Fruit fly (Drosophila melanogaster) ovary, adult (tissue): Measurements from ENCODE around the gene Tango9.
"Not testable (repeated sequence)": the region's sequence is repeated elsewhere in the genome, so short reads cannot be mapped to it uniquely, and the experiment has no call there.

Experiments
- CG17801 ChIP-seq: fragments of 200-800 bp; optimal IDR thresholded peaks from 2 replicates; lab custom pipeline; 2019; ENCODE audit warnings: missing biosample characterization, mild to moderate bottlenecking, missing genetic modification characterization, moderate library complexity; ENCODE audit not compliant: partially characterized antibody

The Tango9 gene

DNA sequence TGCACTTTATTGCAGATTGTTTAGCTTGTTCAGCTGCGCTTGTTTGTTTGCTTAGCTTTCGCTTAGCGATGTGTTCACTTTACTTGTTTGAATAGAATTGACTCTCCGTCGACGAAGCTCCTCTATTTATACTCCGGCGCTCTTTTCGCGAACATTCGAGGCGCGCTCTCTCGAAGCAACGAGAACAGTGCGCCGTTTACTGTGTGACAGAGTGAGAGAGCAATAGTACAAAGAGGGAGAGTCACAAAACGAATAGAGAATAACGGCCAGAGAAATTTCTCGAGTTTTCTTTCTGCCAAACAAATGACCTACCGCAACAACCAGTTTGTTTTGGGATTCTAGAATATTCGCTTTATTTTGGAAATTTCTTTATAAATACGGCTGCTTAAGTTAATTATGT is 18.3 kb downstream of the Tango9 start, which contains the start of gene Hsp70Aa:
TSS of gene Hsp70Aa (minus strand) at position 101 of the 400 bp plus-strand sequence.
- TF ChIP-seq CG17801 (GFP tag; lab: Kevin White, UChicago) = not testable (repeated sequence)

DNA sequence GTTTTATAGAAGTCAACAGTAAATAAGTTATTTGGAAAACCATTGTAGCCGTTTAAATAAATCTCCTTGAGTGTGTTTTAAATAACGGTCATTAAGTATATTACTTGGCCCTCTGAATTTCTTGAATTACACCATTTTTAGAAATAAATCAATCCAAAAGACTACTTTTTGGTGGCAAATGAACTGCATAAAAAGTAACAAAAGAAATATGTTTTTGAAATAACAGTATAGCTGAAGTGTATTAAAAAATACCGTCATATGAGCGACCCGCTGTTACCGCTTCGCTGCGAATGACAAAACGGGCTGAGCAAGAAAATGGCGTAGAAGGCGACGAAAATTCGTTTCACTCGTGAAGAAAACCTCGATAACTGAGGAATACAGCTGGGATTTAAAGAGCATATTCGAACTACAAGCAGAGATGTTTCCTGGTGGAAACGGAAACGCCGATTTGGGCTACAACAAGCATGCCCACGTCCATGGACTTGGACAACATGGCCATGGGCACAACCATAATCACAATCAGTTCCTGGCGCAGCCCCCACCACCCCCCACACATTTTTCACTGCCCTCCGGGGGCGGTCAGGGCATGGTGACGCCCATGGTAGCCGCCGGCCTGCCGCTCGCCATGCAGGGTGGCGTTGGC is 25.2 kb downstream of the Tango9 start, which contains the start of gene CG31211:
TSS of gene CG31211 (plus strand) at position 294 of the 643 bp plus-strand sequence.
- no peak for TF ChIP-seq CG17801 (GFP tag; lab: Kevin White, UChicago)

DNA sequence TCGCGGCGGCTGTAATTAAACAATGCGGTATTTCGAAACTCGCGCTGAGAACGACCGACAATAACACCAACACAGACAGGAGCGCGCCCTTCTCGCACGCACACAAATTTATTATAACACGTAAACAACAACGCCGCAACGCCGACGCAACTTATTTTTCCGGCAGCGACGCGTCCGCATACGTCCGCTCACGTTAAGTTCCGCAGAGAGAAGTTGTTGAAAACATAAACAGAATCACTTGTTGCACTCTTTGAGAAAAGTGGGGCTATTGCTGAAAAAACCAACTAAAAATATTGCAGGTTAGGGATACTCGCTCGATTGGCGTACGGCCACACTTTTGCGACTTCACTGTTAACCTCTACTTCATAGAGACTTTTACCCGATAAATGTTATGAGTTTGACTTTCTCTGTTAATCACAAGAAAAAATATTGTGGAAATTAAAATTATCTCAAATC is 25.8 kb downstream of the Tango9 start, which contains the start of gene Cad87A:
TSS of gene Cad87A (minus strand) at position 227 of the 456 bp plus-strand sequence.
- TF ChIP-seq CG17801 (GFP tag; lab: Kevin White, UChicago) = peak; percentile 55

DNA sequence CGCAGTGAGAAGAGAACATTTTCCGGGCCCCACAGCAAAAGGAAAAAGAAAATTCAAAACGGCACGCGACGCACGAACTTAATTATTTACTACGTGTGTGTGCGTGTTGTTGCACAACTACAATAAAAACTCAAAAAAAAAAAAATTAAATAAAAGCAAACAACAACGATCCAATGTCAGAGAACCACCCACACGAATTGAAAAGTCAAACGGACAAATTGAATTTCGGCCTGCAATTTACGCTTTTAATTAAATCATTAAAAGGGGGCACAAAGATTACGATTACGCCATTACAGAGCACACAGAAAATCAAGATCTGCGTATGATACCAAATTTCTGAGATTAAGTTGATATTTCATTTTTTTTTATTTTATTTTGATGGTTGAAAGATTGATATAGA is 26.8 kb downstream of the Tango9 start:
- TF ChIP-seq CG17801 (GFP tag; lab: Kevin White, UChicago) = no peak

DNA sequence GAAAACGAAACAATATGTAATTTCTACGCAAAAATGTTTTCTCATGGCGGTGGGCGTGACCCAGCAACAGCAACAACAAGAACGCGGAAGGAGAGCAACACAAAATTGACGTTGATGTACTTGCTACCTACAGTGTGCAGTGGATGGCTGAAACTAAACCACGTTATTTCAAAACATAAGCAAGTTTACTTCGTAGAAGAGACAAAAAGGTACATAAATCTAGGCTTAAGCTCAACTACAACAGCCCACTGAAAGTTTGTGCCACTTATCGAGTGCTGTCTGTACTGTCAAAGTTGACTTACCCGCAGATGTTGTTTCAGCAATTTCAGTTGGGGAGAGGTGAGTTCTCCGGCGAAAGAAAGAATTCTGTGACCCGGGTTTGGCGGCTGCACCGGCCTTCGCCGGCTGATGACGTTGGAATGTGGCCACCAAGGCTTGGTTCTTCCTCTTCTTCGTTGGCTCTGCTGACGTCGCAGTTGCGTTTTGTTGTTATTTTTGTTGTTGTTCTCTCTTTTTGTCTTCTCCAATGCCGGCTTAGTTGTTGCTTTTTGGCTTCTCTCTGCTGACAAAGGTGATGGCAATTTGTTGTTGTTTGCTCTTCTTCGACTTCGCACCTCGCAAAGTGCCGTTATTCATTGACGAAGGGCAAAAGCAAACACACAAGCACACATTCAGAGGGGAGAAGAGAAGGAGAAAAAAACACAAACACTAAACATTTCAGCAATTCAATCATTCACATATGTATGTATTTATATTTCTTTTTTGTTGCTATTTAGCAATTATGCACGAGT is 27.4 kb downstream of the Tango9 start:
- no peak for TF ChIP-seq CG17801 (GFP tag; lab: Kevin White, UChicago)

DNA sequence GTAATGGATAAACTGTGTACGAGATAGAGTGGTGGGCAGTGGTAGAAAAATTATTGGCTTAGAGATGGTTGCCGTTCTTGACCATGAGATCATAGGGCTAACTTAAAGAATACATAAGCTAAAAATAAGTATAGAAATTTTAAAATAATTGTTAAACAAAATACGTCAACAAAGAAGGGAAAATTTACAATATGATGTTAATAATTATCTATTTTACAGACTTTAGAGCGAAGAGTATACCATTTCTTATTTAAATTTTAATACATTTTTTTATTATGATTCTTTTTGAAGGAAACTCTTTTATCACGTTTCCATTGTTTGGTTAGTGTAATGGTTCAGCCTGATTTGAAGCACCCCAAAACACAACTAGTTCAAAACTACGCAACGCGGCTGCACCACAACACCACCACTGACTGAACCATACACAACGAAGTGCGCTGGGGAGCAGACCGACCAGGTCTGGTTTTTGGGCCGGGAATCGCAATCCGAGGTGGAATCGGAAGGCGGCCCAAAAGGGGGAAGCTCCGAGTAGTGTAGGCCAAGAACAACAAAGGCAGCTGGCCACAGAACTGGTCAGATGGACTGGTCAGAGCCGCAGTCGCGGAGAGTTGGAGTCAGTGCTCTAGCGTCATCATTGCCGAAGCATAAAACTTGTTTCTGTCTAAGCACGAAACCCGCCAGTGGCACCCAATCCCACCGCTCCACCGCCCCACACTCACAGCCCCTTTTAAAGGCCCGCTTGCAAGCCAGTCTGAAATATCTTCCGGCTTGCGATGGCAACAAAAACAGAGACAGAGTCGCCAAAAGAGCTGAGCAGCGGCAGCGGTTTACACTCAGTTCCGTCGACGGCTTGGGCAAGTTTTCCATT is 29.0 kb downstream of the Tango9 start:
- TF ChIP-seq CG17801 (GFP tag; lab: Kevin White, UChicago) = no peak

DNA sequence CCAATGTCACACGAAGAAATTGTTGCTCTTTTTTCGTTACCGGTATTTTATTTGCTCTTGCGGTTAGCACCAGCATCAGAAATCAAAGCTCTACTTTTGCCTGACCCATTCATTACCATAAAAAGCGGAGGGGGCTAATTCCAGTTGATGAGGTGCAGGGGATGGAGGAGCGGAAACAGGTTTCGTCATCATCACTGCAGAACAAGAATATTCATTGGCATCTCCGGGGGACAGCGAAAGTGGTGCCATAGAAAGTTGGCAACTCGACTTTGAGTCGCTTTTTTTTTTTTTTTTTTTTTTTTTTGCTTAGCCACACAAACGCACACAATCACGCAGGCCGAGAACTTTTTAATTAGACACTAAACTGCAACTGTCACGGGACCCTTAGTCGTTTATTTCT is 33.6 kb downstream of the Tango9 start:
- TF ChIP-seq CG17801 (GFP tag; lab: Kevin White, UChicago) = no peak

DNA sequence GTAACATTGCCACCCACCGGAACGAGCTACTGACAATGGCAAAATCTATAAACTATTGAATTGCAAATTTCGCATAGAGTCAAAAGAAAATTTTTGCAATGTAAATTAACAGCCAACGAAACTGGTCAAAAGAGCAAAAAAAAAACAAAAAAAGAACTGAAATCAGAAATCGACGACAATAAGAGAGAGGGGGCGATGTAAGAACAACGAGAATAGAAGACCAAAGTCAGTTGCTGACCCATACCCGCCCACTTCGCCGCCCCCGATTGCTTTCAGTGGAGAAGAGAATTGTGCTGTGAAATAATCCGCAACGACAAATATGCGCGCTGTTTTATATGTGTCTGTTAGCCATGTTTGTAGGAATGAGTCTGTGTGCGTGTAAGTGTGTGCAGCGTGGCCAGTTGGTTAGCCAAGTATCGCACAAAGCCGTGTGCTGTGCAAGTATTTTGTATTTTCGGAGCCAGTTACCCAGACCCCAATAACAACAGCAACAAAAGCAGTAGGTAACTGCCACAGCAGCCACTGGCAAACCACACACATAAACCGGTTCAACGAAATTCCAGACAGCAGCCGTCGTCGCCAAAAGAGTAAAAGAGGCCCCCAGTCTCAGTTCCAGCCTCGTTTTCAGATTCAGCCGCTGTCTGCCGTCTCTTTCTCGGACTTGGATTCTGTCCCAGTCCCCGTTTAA is 37.1 kb downstream of the Tango9 start:
- TF ChIP-seq CG17801 (GFP tag; lab: Kevin White, UChicago) = no peak

DNA sequence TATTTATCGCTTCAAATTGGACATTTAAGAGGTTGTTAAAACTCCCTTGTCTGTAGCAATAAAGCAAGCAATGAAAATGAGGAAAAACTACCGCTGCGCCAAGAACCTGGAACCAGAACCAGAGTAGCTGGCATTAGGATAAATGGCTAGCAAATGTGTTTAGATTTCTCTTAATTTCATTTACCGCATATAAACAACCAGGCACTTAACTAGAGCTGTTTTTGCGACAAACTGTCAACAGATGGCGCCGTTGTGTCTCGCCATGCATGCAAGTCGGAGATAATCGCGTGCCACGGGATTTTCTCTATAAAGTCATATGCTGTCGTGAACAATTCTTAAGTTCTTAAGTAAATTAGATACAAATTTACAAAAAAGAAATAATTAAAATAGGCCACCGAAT is 40.8 kb downstream of the Tango9 start:
- TF ChIP-seq CG17801 (GFP tag; lab: Kevin White, UChicago) = no peak

DNA sequence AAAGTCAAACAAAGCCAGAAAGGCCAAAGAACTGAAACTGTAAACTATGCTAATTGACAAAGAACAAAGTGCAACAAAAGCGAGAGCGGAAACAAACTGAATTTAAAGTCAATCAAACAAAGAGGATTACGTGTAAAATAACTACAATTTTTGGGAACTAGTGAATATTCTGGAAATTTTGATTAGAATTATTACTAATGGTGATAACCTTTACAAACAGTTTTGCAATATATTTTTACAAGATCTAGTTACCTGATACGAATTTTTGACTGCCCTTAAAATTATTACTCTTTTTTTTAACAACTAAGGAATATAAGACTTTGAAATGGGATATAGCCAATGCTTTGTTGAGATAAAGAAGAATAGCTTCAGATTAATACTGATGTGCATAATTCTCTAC is 43.7 kb downstream of the Tango9 start, which contains the start of gene CG14731:
TSS of gene CG14731 (plus strand) at position 301 of the 400 bp plus-strand sequence.
- no peak for TF ChIP-seq CG17801 (GFP tag; lab: Kevin White, UChicago)
